Fruit fly (Drosophila melanogaster) whole organism, embryonic: Measurements from ENCODE around the gene CG31638.

Source experiments
- Aef1 ChIP-seq: fragments of 200-800 bp; sonication (Bioruptor generic); IDR thresholded peaks from 3 replicates; pipeline ENCODE4 v1.3.6; 2022; ENCODE audit warnings: missing biosample characterization, missing genetic modification characterization
- CG10366 ChIP-seq: fragments of 200-800 bp; sonication (Bioruptor generic); IDR thresholded peaks from 2 replicates; pipeline ENCODE4 v1.3.6; 2022; ENCODE audit warnings: missing biosample characterization, missing genetic modification characterization
- CG10959 ChIP-seq: fragments of 200-800 bp; sonication (Bioruptor generic); IDR thresholded peaks from 2 replicates; pipeline ENCODE4 v1.3.6; 2022; ENCODE audit warnings: missing biosample characterization, missing genetic modification characterization
- CG10979 ChIP-seq: fragments of 200-800 bp; sonication (Bioruptor generic); optimal IDR thresholded peaks from 2 replicates; lab custom pipeline; 2018; ENCODE audit warnings: missing biosample characterization, mild to moderate bottlenecking, missing genetic modification characterization, moderate library complexity
- CG11247 ChIP-seq: fragments of 200-800 bp; sonication (Bioruptor generic); IDR thresholded peaks from 2 replicates; pipeline ENCODE4 v1.3.6; 2022; ENCODE audit warnings: missing biosample characterization, missing genetic modification characterization
- CG11456 ChIP-seq: fragments of 200-800 bp; sonication (Bioruptor generic); IDR thresholded peaks from 3 replicates; pipeline ENCODE4 v1.3.6; 2022; ENCODE audit warnings: missing biosample characterization, missing genetic modification characterization
- CG12942 ChIP-seq: fragments of 200-800 bp; sonication (Bioruptor generic); optimal IDR thresholded peaks from 3 replicates; lab custom pipeline; 2016; ENCODE audit warnings: missing biosample characterization, missing genetic modification characterization
- CG13287 ChIP-seq: fragments of 200-800 bp; sonication (Bioruptor generic); IDR thresholded peaks from 2 replicates; pipeline ENCODE4 v1.3.6; 2022; ENCODE audit warnings: missing biosample characterization, missing genetic modification characterization; ENCODE audit not compliant: partially characterized antibody
- CG15073 ChIP-seq: fragments of 200-800 bp; sonication (Bioruptor generic); optimal IDR thresholded peaks from 2 replicates; lab custom pipeline; 2016; ENCODE audit warnings: missing biosample characterization, missing genetic modification characterization
- CG17568 ChIP-seq: fragments of 200-800 bp; sonication (Bioruptor generic); optimal IDR thresholded peaks from 2 replicates; lab custom pipeline; 2018; ENCODE audit warnings: missing biosample characterization, mild to moderate bottlenecking, missing genetic modification characterization, moderate library complexity
- CG17612 ChIP-seq: fragments of 200-800 bp; sonication (Bioruptor generic); IDR thresholded peaks from 2 replicates; pipeline ENCODE4 v1.3.6; 2022; ENCODE audit warnings: missing biosample characterization, missing genetic modification characterization
- CG31388 ChIP-seq: fragments of 200-800 bp; sonication (Bioruptor generic); optimal IDR thresholded peaks from 2 replicates; lab custom pipeline; 2016; ENCODE audit warnings: missing biosample characterization, missing genetic modification characterization
- CG31441 ChIP-seq: fragments of 200-800 bp; sonication (Bioruptor generic); IDR thresholded peaks from 2 replicates; pipeline ENCODE4 v1.3.6; 2022; ENCODE audit warnings: missing biosample characterization, missing genetic modification characterization
- CG34224 ChIP-seq: fragments of 200-800 bp; sonication (Bioruptor generic); IDR thresholded peaks from 3 replicates; pipeline ENCODE4 v1.3.6; 2022; ENCODE audit warnings: missing biosample characterization, missing genetic modification characterization; ENCODE audit not compliant: partially characterized antibody
- CG3838 ChIP-seq: fragments of 200-800 bp; sonication (Bioruptor generic); optimal IDR thresholded peaks from 3 replicates; lab custom pipeline; 2016; ENCODE audit warnings: missing biosample characterization, missing genetic modification characterization
- CG4360 ChIP-seq: fragments of 200-800 bp; sonication (Bioruptor generic); IDR thresholded peaks from 2 replicates; pipeline ENCODE4 v1.3.6; 2022; ENCODE audit warnings: missing biosample characterization, missing genetic modification characterization
- CG4424 ChIP-seq: fragments of 200-800 bp; sonication (Bioruptor generic); optimal IDR thresholded peaks from 3 replicates; lab custom pipeline; 2016; ENCODE audit warnings: missing biosample characterization, missing genetic modification characterization
- CG5245 ChIP-seq: fragments of 200-800 bp; sonication (Bioruptor generic); optimal IDR thresholded peaks from 3 replicates; lab custom pipeline; 2016; ENCODE audit warnings: missing biosample characterization, missing genetic modification characterization
- CG6272 ChIP-seq: fragments of 200-800 bp; sonication (Bioruptor generic); IDR thresholded peaks from 2 replicates; pipeline ENCODE4 v1.3.6; 2022; ENCODE audit warnings: missing biosample characterization, missing genetic modification characterization
- CG7271 ChIP-seq: fragments of 200-800 bp; sonication (Bioruptor generic); optimal IDR thresholded peaks from 2 replicates; lab custom pipeline; 2018; ENCODE audit warnings: missing biosample characterization, mild to moderate bottlenecking, missing genetic modification characterization, moderate library complexity
- CG7839 ChIP-seq: fragments of 200-800 bp; sonication (Bioruptor generic); optimal IDR thresholded peaks from 3 replicates; lab custom pipeline; 2018; ENCODE audit warnings: missing biosample characterization, mild to moderate bottlenecking, missing genetic modification characterization, moderate library complexity
- CG8388 ChIP-seq: fragments of 200-800 bp; sonication (Bioruptor generic); optimal IDR thresholded peaks from 2 replicates; lab custom pipeline; 2019; ENCODE audit warnings: missing biosample characterization, mild to moderate bottlenecking, missing genetic modification characterization, moderate library complexity
- CG9797 ChIP-seq: fragments of 200-800 bp; sonication (Bioruptor generic); optimal IDR thresholded peaks from 3 replicates; lab custom pipeline; 2018; ENCODE audit warnings: missing biosample characterization, mild to moderate bottlenecking, missing genetic modification characterization
- Dip3 ChIP-seq: fragments of 200-800 bp; sonication (Bioruptor generic); optimal IDR thresholded peaks from 3 replicates; lab custom pipeline; 2016; ENCODE audit warnings: missing biosample characterization, missing genetic modification characterization
- Doc2 ChIP-seq: fragments of 200-800 bp; sonication (Bioruptor generic); IDR thresholded peaks from 2 replicates; pipeline ENCODE4 v1.3.6; 2022; ENCODE audit warnings: missing biosample characterization, missing genetic modification characterization
- Drgx ChIP-seq: fragments of 200-800 bp; sonication (Bioruptor generic); IDR thresholded peaks from 2 replicates; pipeline ENCODE4 v1.3.6; 2022; ENCODE audit warnings: missing biosample characterization, missing genetic modification characterization
- HHEX ChIP-seq: fragments of 200-800 bp; sonication (Bioruptor generic); optimal IDR thresholded peaks from 3 replicates; lab custom pipeline; 2017; ENCODE audit warnings: missing biosample characterization, mild to moderate bottlenecking, missing genetic modification characterization, missing genetic modification reagents
- HLHmδ ChIP-seq: fragments of 200-800 bp; sonication (Bioruptor generic); optimal IDR thresholded peaks from 2 replicates; lab custom pipeline; 2018; ENCODE audit warnings: missing biosample characterization, mild to moderate bottlenecking, missing genetic modification characterization, moderate library complexity
- Hmr ChIP-seq: fragments of 200-800 bp; sonication (Bioruptor generic); optimal IDR thresholded peaks from 3 replicates; lab custom pipeline; 2017; ENCODE audit warnings: mild to moderate bottlenecking, missing biosample characterization, missing genetic modification reagents, missing genetic modification characterization
- Jarid2 ChIP-seq: fragments of 200-800 bp; sonication (Bioruptor generic); optimal IDR thresholded peaks from 3 replicates; lab custom pipeline; 2017; ENCODE audit warnings: mild to moderate bottlenecking, missing biosample characterization, missing genetic modification reagents, missing genetic modification characterization
- Optix ChIP-seq: fragments of 200-800 bp; sonication (Bioruptor generic); IDR thresholded peaks from 3 replicates; pipeline ENCODE4 v1.3.6; 2022; ENCODE audit warnings: missing biosample characterization, missing genetic modification characterization
- Sox100B ChIP-seq: fragments of 200-800 bp; sonication (Bioruptor generic); optimal IDR thresholded peaks from 3 replicates; lab custom pipeline; 2018; ENCODE audit warnings: missing biosample characterization, mild to moderate bottlenecking, missing genetic modification characterization
- Spps ChIP-seq: fragments of 200-800 bp; sonication (Bioruptor generic); optimal IDR thresholded peaks from 2 replicates; lab custom pipeline; 2018; ENCODE audit warnings: missing biosample characterization, mild to moderate bottlenecking, missing genetic modification characterization
- ac ChIP-seq: fragments of 200-800 bp; sonication (Bioruptor generic); optimal IDR thresholded peaks from 3 replicates; lab custom pipeline; 2017; ENCODE audit warnings: missing biosample characterization, mild to moderate bottlenecking, missing genetic modification characterization
- dati ChIP-seq: fragments of 200-800 bp; sonication (Bioruptor generic); IDR thresholded peaks from 2 replicates; pipeline ENCODE4 v1.3.6; 2022; ENCODE audit warnings: missing biosample characterization, missing genetic modification characterization
- dmrt11E ChIP-seq: fragments of 200-800 bp; sonication (Bioruptor generic); optimal IDR thresholded peaks from 3 replicates; lab custom pipeline; 2018; ENCODE audit warnings: missing biosample characterization, mild to moderate bottlenecking, missing genetic modification characterization, moderate library complexity
- dpn ChIP-seq, 2 experiments: fragments of 200-800 bp; sonication (Bioruptor generic); optimal IDR thresholded peaks; 3 replicates each; lab custom pipeline; 2016; ENCODE audit warnings: missing biosample characterization in 2 of 2, missing genetic modification characterization in 2 of 2
- en ChIP-seq: fragments of 200-800 bp; sonication (Bioruptor generic); optimal IDR thresholded peaks from 2 replicates; lab custom pipeline; 2016; ENCODE audit warnings: missing biosample characterization, missing genetic modification characterization
- esg ChIP-seq: fragments of 200-800 bp; sonication (Bioruptor generic); conservative IDR thresholded peaks from 2 replicates; pipeline ENCODE4 v1.3.6; 2022; ENCODE audit warnings: missing biosample characterization, missing genetic modification characterization
- ewg ChIP-seq: fragments of 200-800 bp; sonication (Bioruptor generic); optimal IDR thresholded peaks from 3 replicates; lab custom pipeline; 2017; ENCODE audit warnings: mild to moderate bottlenecking, missing biosample characterization, missing genetic modification reagents, missing genetic modification characterization
- ftz-f1 ChIP-seq: fragments of 200-800 bp; sonication (Bioruptor generic); optimal IDR thresholded peaks from 2 replicates; lab custom pipeline; 2016; ENCODE audit warnings: missing biosample characterization, missing genetic modification characterization
- gro ChIP-seq: fragments of 200-800 bp; sonication (Bioruptor generic); optimal IDR thresholded peaks from 2 replicates; lab custom pipeline; 2016; ENCODE audit warnings: missing biosample characterization, missing genetic modification characterization
- her ChIP-seq: fragments of 200-800 bp; sonication (Bioruptor generic); optimal IDR thresholded peaks from 2 replicates; lab custom pipeline; 2016; ENCODE audit warnings: missing biosample characterization, missing genetic modification characterization
- hth ChIP-seq: fragments of >200 bp; optimal IDR thresholded peaks from 2 replicates; lab custom pipeline; 2017; ENCODE audit warnings: inconsistent platforms
- klu ChIP-seq: fragments of 200-800 bp; sonication (Bioruptor generic); IDR thresholded peaks from 2 replicates; pipeline ENCODE4 v1.3.6; 2022; ENCODE audit warnings: missing biosample characterization, missing genetic modification characterization
- lola ChIP-seq, 3 experiments: fragments of >200 bp in 2 of 3; fragments of 200-800 bp in 1 of 3; sonication (Bioruptor generic) in 1 of 3; optimal IDR thresholded peaks; 2 replicates each; lab custom pipeline; 2017 to 2019; ENCODE audit warnings: missing biosample characterization in 3 of 3, missing genetic modification characterization in 3 of 3, mild to moderate bottlenecking in 1 of 3, moderate library complexity in 1 of 3
- odd ChIP-seq: fragments of 200-800 bp; sonication (Bioruptor generic); optimal IDR thresholded peaks from 2 replicates; lab custom pipeline; 2017; ENCODE audit warnings: missing biosample characterization, mild to moderate bottlenecking, missing genetic modification characterization
- pum ChIP-seq: fragments of 200-800 bp; sonication (Bioruptor generic); optimal IDR thresholded peaks from 2 replicates; lab custom pipeline; 2016; ENCODE audit warnings: missing biosample characterization, missing genetic modification characterization
- sens ChIP-seq: fragments of 200-800 bp; sonication (Bioruptor generic); peaks from one replicate; lab custom pipeline; 2016; ENCODE audit warnings: missing biosample characterization, missing genetic modification characterization
- slou ChIP-seq: fragments of 200-800 bp; sonication (Bioruptor generic); optimal IDR thresholded peaks from 3 replicates; lab custom pipeline; 2016; ENCODE audit warnings: missing biosample characterization, missing genetic modification characterization
- slp2 ChIP-seq: fragments of 200-800 bp; sonication (Bioruptor generic); optimal IDR thresholded peaks from 2 replicates; lab custom pipeline; 2016; ENCODE audit warnings: missing biosample characterization, missing genetic modification characterization
- so ChIP-seq: fragments of 200-800 bp; sonication (Bioruptor generic); IDR thresholded peaks from 3 replicates; pipeline ENCODE4 v1.3.6; 2022; ENCODE audit warnings: missing biosample characterization, missing genetic modification characterization
- yki ChIP-seq: fragments of >200 bp; optimal IDR thresholded peaks from 3 replicates; lab custom pipeline; 2018

The CG31638 gene

DNA sequence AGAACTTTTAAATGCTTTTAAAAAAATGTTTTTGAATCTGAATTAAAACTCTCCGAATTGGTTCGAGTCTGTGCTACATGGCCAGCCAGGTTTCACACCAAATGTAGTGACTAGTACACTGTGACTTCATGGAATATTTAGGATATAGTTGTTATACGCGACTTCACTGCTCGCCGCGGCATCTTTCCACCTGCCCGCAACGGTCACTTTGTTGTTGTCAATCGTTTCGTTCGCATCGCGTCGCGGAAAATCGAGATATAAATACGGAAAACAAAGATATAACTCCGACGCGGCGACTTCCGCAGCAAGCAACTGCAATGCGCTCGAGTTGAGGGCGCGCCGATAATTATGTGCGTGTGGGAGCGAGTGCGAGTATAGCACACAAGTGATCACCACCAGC, 7.6 kb downstream of the CG31638 start, which contains the start of gene CG31637 (continued):
- TF ChIP-seq CG7271 (no peak), esg (GFP tag; lab: Robert Waterston, UW) (no peak), CG17612 (GFP tag; lab: Robert Waterston, UW) (no peak), CG17568 (GFP tag; lab: Kevin White, UChicago) (no peak), dati (GFP tag; lab: Robert Waterston, UW) (no peak), hth (lab: Kevin White, UChicago) (no peak), pum (GFP tag; lab: Kevin White, UChicago) (no peak), CG10959 (GFP tag; lab: Robert Waterston, UW) (no peak), Jarid2 (GFP tag; lab: Kevin White, UChicago) (peak; percentile 92), gro (GFP tag; lab: Kevin White, UChicago) (peak; percentile 63), CG31388 (GFP tag; lab: Kevin White, UChicago) (no peak), Dip3 (GFP tag; lab: Kevin White, UChicago) (no peak), Optix (GFP tag; lab: Robert Waterston, UW) (no peak), CG10979 (tag; lab: Kevin White, UChicago) (no peak), en (no peak), CG34224 (GFP tag; lab: Robert Waterston, UW) (peak; percentile 47), Doc2 (GFP tag; lab: Robert Waterston, UW) (no peak), Hmr (GFP tag; lab: Kevin White, UChicago) (peak; percentile 61), CG5245 (GFP tag; lab: Kevin White, UChicago) (no peak), CG8388 (no peak), CG4424 (no peak), HLHmδ (GFP tag; lab: Kevin White, UChicago) (peak; percentile 39), yki (no peak), CG4360 (GFP tag; lab: Robert Waterston, UW) (no peak), Aef1 (GFP tag; lab: Robert Waterston, UW) (no peak), CG11247 (GFP tag; lab: Robert Waterston, UW) (no peak), CG6272 (GFP tag; lab: Robert Waterston, UW) (no peak), CG3838 (GFP tag; lab: Kevin White, UChicago) (no peak), CG31441 (GFP tag; lab: Robert Waterston, UW) (peak; percentile 59; the same call in 1 of the 2 replicates), dpn (GFP tag; optimal IDR thresholded peaks at IDR 0.05; lab: Kevin White, UChicago) (no peak), sens (GFP tag; lab: Kevin White, UChicago) (peak; percentile 76), HHEX (GFP tag; lab: Kevin White, UChicago) (no peak), so (GFP tag; lab: Robert Waterston, UW) (0 out of 3 replicates have a peak, but pooled peaks have one; percentile 15), odd (GFP tag; lab: Kevin White, UChicago) (no peak), CG11456 (GFP tag; lab: Robert Waterston, UW) (no peak), klu (GFP tag; lab: Robert Waterston, UW) (no peak), Spps (no peak), Drgx (GFP tag; lab: Robert Waterston, UW) (no peak), ewg (GFP tag; lab: Kevin White, UChicago) (peak; percentile 19), dmrt11E (no peak), ftz-f1 (GFP tag; lab: Kevin White, UChicago) (peak; percentile 9), CG9797 (GFP tag; lab: Kevin White, UChicago) (peak; percentile 92), CG15073 (GFP tag; lab: Kevin White, UChicago) (no peak), her (GFP tag; lab: Kevin White, UChicago) (no peak), lola (GFP tag; optimal IDR thresholded peaks at IDR 0.05; lab: Kevin White, UChicago) (no peak), slp2 (GFP tag; lab: Kevin White, UChicago) (no peak), CG12942 (GFP tag; lab: Kevin White, UChicago) (no peak), ac (peak; percentile 16), CG13287 (GFP tag; lab: Robert Waterston, UW) (peak; percentile 64), CG10366 (no peak), slou (GFP tag; lab: Kevin White, UChicago) (peak; percentile 14), CG7839 (tag; lab: Kevin White, UChicago) (peak; percentile 12), Sox100B (GFP tag; lab: Kevin White, UChicago) (no peak)
